Worm (Caenorhabditis elegans) whole organism, young adult: ENCODE data around the gene mnk-1.

Experiments used
- B0261.1 ChIP-seq: sonication (generic microtip); optimal IDR thresholded peaks from 2 replicates; lab custom pipeline; 2016; ENCODE audit warnings: mild to moderate bottlenecking, missing genetic modification characterization, moderate library complexity, missing compliant biosample characterization
- C06A6.2 ChIP-seq: fragments of 200-800 bp; sonication (Bioruptor generic); conservative IDR thresholded peaks from 2 replicates; pipeline ENCODE4 v1.3.6; 2022; ENCODE audit warnings: missing genetic modification characterization, missing compliant biosample characterization
- F10E7.11 ChIP-seq: sonication (generic microtip); optimal IDR thresholded peaks from 2 replicates; lab custom pipeline; 2017; ENCODE audit warnings: mild to moderate bottlenecking, missing genetic modification characterization, moderate library complexity, missing compliant biosample characterization
- F39B2.1 ChIP-seq: fragments of 200-800 bp; sonication (Bioruptor generic); IDR thresholded peaks from 2 replicates; pipeline ENCODE4 v1.3.6; 2022; ENCODE audit warnings: missing genetic modification reagents, missing genetic modification characterization, missing compliant biosample characterization
- F57C9.4 ChIP-seq: sonication (generic microtip); optimal IDR thresholded peaks from 2 replicates; lab custom pipeline; 2017; ENCODE audit warnings: mild to moderate bottlenecking, missing genetic modification characterization, missing compliant biosample characterization
- K11D2.4 ChIP-seq: fragments of 200-800 bp; sonication (Bioruptor generic); IDR thresholded peaks from 2 replicates; pipeline ENCODE4 v1.3.6; 2022; ENCODE audit warnings: missing genetic modification reagents, missing genetic modification characterization, missing compliant biosample characterization
- K12H6.12 ChIP-seq: fragments of 200-800 bp; sonication (Bioruptor generic); optimal IDR thresholded peaks from 2 replicates; lab custom pipeline; 2018; ENCODE audit warnings: mild to moderate bottlenecking, missing genetic modification characterization, missing compliant biosample characterization
- T26A5.8 ChIP-seq: sonication (generic microtip); optimal IDR thresholded peaks from 2 replicates; lab custom pipeline; 2016; ENCODE audit warnings: missing genetic modification characterization, missing compliant biosample characterization
- Y53G8AR.9 ChIP-seq: fragments of 200-800 bp; sonication (Bioruptor generic); conservative IDR thresholded peaks from 2 replicates; pipeline ENCODE4 v1.3.6; 2022; ENCODE audit warnings: missing genetic modification reagents, missing genetic modification characterization, missing compliant biosample characterization
- Y56A3A.18 ChIP-seq: fragments of 200-800 bp; sonication (Bioruptor generic); IDR thresholded peaks from 2 replicates; pipeline ENCODE4 v1.3.6; 2022; ENCODE audit warnings: missing genetic modification reagents, missing genetic modification characterization, missing compliant biosample characterization
- Y79H2A.3 ChIP-seq: fragments of 200-800 bp; sonication (Bioruptor generic); conservative IDR thresholded peaks from 2 replicates; pipeline ENCODE4 v1.3.6; 2022; ENCODE audit warnings: missing genetic modification reagents, missing genetic modification characterization, missing compliant biosample characterization
- ama-1 ChIP-seq, 3 experiments: fragments of 150-350 bp in 1 of 3; sonication (generic microtip) in 2 of 3; optimal IDR thresholded peaks; 2 replicates each; lab custom pipeline; 2014 to 2018; ENCODE audit warnings: missing biosample characterization in 2 of 3, missing genetic modification characterization in 2 of 3, missing genetic modification reagents in 2 of 3
- aptf-3 ChIP-seq: fragments of 200-800 bp; sonication (Bioruptor generic); IDR thresholded peaks from 2 replicates; pipeline ENCODE4 v1.3.6; 2022; ENCODE audit warnings: missing genetic modification characterization, missing compliant biosample characterization
- atf-7 ChIP-seq: sonication (generic microtip); optimal IDR thresholded peaks from 2 replicates; lab custom pipeline; 2017; ENCODE audit warnings: mild to moderate bottlenecking, missing genetic modification characterization, missing compliant biosample characterization
- attf-5 ChIP-seq: fragments of 200-800 bp; sonication (Bioruptor generic); optimal IDR thresholded peaks from 2 replicates; lab custom pipeline; 2018; ENCODE audit warnings: mild to moderate bottlenecking, missing genetic modification characterization, missing compliant biosample characterization
- bed-2 ChIP-seq: fragments of 200-800 bp; sonication (Bioruptor generic); IDR thresholded peaks from 2 replicates; pipeline ENCODE4 v1.3.6; 2022; ENCODE audit warnings: missing genetic modification reagents, missing genetic modification characterization, missing compliant biosample characterization
- cebp-2 ChIP-seq: fragments of 200-800 bp; sonication (Bioruptor generic); IDR thresholded peaks from 2 replicates; pipeline ENCODE4 v1.3.6; 2022; ENCODE audit warnings: missing genetic modification characterization, missing compliant biosample characterization
- ceh-100 ChIP-seq: fragments of 200-800 bp; sonication (Bioruptor generic); IDR thresholded peaks from 2 replicates; pipeline ENCODE4 v1.3.6; 2022; ENCODE audit warnings: missing genetic modification reagents, missing genetic modification characterization, missing compliant biosample characterization
- ceh-27 ChIP-seq: fragments of 200-800 bp; sonication (Bioruptor generic); optimal IDR thresholded peaks from 2 replicates; lab custom pipeline; 2018; ENCODE audit warnings: mild to moderate bottlenecking, missing genetic modification characterization, moderate library complexity, missing compliant biosample characterization
- ceh-40 ChIP-seq: fragments of 200-800 bp; sonication (Bioruptor generic); IDR thresholded peaks from 2 replicates; pipeline ENCODE4 v1.3.6; 2022; ENCODE audit warnings: missing genetic modification characterization, missing compliant biosample characterization
- ceh-58 ChIP-seq: fragments of 200-800 bp; sonication (Bioruptor generic); IDR thresholded peaks from 2 replicates; pipeline ENCODE4 v1.3.6; 2022; ENCODE audit warnings: missing genetic modification characterization, missing compliant biosample characterization
- chd-7 ChIP-seq: sonication (generic microtip); optimal IDR thresholded peaks from 2 replicates; lab custom pipeline; 2016; ENCODE audit warnings: mild to moderate bottlenecking, missing genetic modification characterization, moderate library complexity, missing compliant biosample characterization
- dpff-1 ChIP-seq: sonication (generic microtip); optimal IDR thresholded peaks from 2 replicates; lab custom pipeline; 2017; ENCODE audit warnings: mild to moderate bottlenecking, missing genetic modification characterization, missing compliant biosample characterization
- dpl-1 ChIP-seq: fragments of 150-350 bp; optimal IDR thresholded peaks from 2 replicates; lab custom pipeline; 2014; ENCODE audit warnings: missing biosample characterization, missing genetic modification reagents, missing genetic modification characterization
- egl-18 ChIP-seq: fragments of 200-800 bp; sonication (Bioruptor generic); IDR thresholded peaks from 2 replicates; pipeline ENCODE4 v1.3.6; 2022; ENCODE audit warnings: missing genetic modification reagents, missing genetic modification characterization, missing compliant biosample characterization
- egl-44 ChIP-seq: fragments of 200-800 bp; sonication (Bioruptor generic); IDR thresholded peaks from 2 replicates; pipeline ENCODE4 v1.3.6; 2022; ENCODE audit warnings: missing genetic modification reagents, missing genetic modification characterization, missing compliant biosample characterization
- egrh-3 ChIP-seq: fragments of 200-800 bp; sonication (Bioruptor generic); IDR thresholded peaks from 2 replicates; pipeline ENCODE4 v1.3.6; 2022; ENCODE audit warnings: missing genetic modification reagents, missing genetic modification characterization, missing compliant biosample characterization
- him-1 ChIP-seq: sonication (generic microtip); optimal IDR thresholded peaks from 2 replicates; lab custom pipeline; 2016; ENCODE audit warnings: missing genotype, missing genetic modification reagents, missing genetic modification characterization, missing compliant biosample characterization
- hmg-20 ChIP-seq: fragments of 200-800 bp; sonication (Bioruptor generic); IDR thresholded peaks from 2 replicates; pipeline ENCODE4 v1.3.6; 2022; ENCODE audit warnings: missing genetic modification reagents, missing genetic modification characterization, missing compliant biosample characterization
- hrde-1 ChIP-seq: sonication (generic microtip); optimal IDR thresholded peaks from 2 replicates; lab custom pipeline; 2016; ENCODE audit warnings: missing genetic modification characterization, mild to moderate bottlenecking, missing compliant biosample characterization, moderate library complexity, missing genotype, missing genetic modification reagents, borderline replicate concordance
- hsf-1 ChIP-seq: fragments of 200-800 bp; sonication (Bioruptor generic); IDR thresholded peaks from 2 replicates; pipeline ENCODE4 v1.3.6; 2022; ENCODE audit warnings: missing genetic modification reagents, missing genetic modification characterization, missing compliant biosample characterization
- lin-40 ChIP-seq: sonication (generic microtip); optimal IDR thresholded peaks from 2 replicates; lab custom pipeline; 2016; ENCODE audit warnings: missing genetic modification characterization, mild to moderate bottlenecking, missing compliant biosample characterization, missing genotype, missing genetic modification reagents
- lin-54 ChIP-seq: fragments of 200-800 bp; sonication (Bioruptor generic); optimal IDR thresholded peaks from 2 replicates; lab custom pipeline; 2018; ENCODE audit warnings: mild to moderate bottlenecking, missing genetic modification characterization, missing compliant biosample characterization
- lsl-1 ChIP-seq: fragments of 200-800 bp; sonication (Bioruptor generic); optimal IDR thresholded peaks from 2 replicates; lab custom pipeline; 2018; ENCODE audit warnings: mild to moderate bottlenecking, missing genetic modification characterization, moderate library complexity, missing compliant biosample characterization
- madf-10 ChIP-seq: sonication (generic microtip); optimal IDR thresholded peaks from 2 replicates; lab custom pipeline; 2016; ENCODE audit warnings: mild to moderate bottlenecking, missing genetic modification characterization, missing compliant biosample characterization
- madf-3 ChIP-seq: fragments of 200-800 bp; sonication (Bioruptor generic); IDR thresholded peaks from 2 replicates; pipeline ENCODE4 v1.3.6; 2022; ENCODE audit warnings: missing genetic modification reagents, missing genetic modification characterization, missing compliant biosample characterization
- madf-6 ChIP-seq: fragments of 200-800 bp; sonication (Bioruptor generic); IDR thresholded peaks from 2 replicates; pipeline ENCODE4 v1.3.6; 2022; ENCODE audit warnings: missing genetic modification reagents, missing genetic modification characterization, missing compliant biosample characterization
- mcd-1 ChIP-seq: fragments of 200-800 bp; sonication (Bioruptor generic); IDR thresholded peaks from 2 replicates; pipeline ENCODE4 v1.3.6; 2022; ENCODE audit warnings: missing genetic modification reagents, missing genetic modification characterization, missing compliant biosample characterization
- mel-28 ChIP-seq: sonication (generic microtip); optimal IDR thresholded peaks from 2 replicates; lab custom pipeline; 2016; ENCODE audit warnings: borderline replicate concordance, mild to moderate bottlenecking, missing genetic modification characterization, missing compliant biosample characterization
- nhr-179 ChIP-seq: sonication (generic microtip); optimal IDR thresholded peaks from 2 replicates; lab custom pipeline; 2016; ENCODE audit warnings: mild to moderate bottlenecking, missing genetic modification characterization, missing compliant biosample characterization
- nhr-27 ChIP-seq: fragments of 200-800 bp; sonication (Bioruptor generic); optimal IDR thresholded peaks from 2 replicates; lab custom pipeline; 2018; ENCODE audit warnings: mild to moderate bottlenecking, missing genetic modification characterization, moderate library complexity, missing compliant biosample characterization
- rcor-1 ChIP-seq: fragments of 200-800 bp; sonication (Bioruptor generic); IDR thresholded peaks from 2 replicates; pipeline ENCODE4 v1.3.6; 2022; ENCODE audit warnings: missing genetic modification reagents, missing genetic modification characterization, missing compliant biosample characterization
- repo-1 ChIP-seq: sonication (generic microtip); optimal IDR thresholded peaks from 2 replicates; lab custom pipeline; 2017; ENCODE audit warnings: mild to moderate bottlenecking, missing genetic modification characterization, missing compliant biosample characterization
- snpc-1.3 ChIP-seq: sonication (generic microtip); optimal IDR thresholded peaks from 2 replicates; lab custom pipeline; 2017; ENCODE audit warnings: missing genetic modification characterization, mild to moderate bottlenecking, missing compliant biosample characterization, antibody characterized with exemption, moderate library complexity, missing genotype, missing genetic modification reagents; ENCODE audit not compliant: insufficient read depth
- unc-130 ChIP-seq: sonication (generic microtip); optimal IDR thresholded peaks from 2 replicates; lab custom pipeline; 2016; ENCODE audit warnings: missing genetic modification reagents, missing genetic modification characterization, missing compliant biosample characterization
- zfh-2 ChIP-seq: fragments of 200-800 bp; sonication (Bioruptor generic); conservative IDR thresholded peaks from 2 replicates; pipeline ENCODE4 v1.3.6; 2022; ENCODE audit warnings: missing genetic modification reagents, missing genetic modification characterization, missing compliant biosample characterization
- ztf-18 ChIP-seq: sonication (generic microtip); optimal IDR thresholded peaks from 2 replicates; lab custom pipeline; 2016; ENCODE audit warnings: missing genotype, mild to moderate bottlenecking, missing genetic modification characterization, missing compliant biosample characterization
- ztf-6 ChIP-seq: fragments of 200-800 bp; sonication (Bioruptor generic); IDR thresholded peaks from 2 replicates; pipeline ENCODE4 v1.3.6; 2022; ENCODE audit warnings: missing genetic modification reagents, missing genetic modification characterization, missing compliant biosample characterization

mnk-1 gene

ce11 chrII:10563368-10563767 lies 8.5 kb upstream of the mnk-1 start, which contains the start of gene cdc-48.1 (continued):
- peak; percentile 94 for TF ChIP-seq ceh-40 (GFP tag; lab: Robert Waterston, UW)
- TF ChIP-seq hmg-20 (GFP tag; lab: Robert Waterston, UW), result peak; percentile 95
- peak; percentile 85 for TF ChIP-seq nhr-27 (tag; lab: Kevin White, UChicago)
- no peak for TF ChIP-seq zfh-2 (GFP tag; lab: Robert Waterston, UW)
- TF ChIP-seq mel-28 (tag; lab: Kevin White, UChicago), result peak; percentile 82
- TF ChIP-seq T26A5.8 (tag; lab: Kevin White, UChicago), result peak; percentile 56
- TF ChIP-seq K11D2.4 (GFP tag; lab: Robert Waterston, UW), result peak; percentile 100
- TF ChIP-seq F39B2.1 (GFP tag; lab: Robert Waterston, UW), result peak; percentile 94
- TF ChIP-seq aptf-3 (GFP tag; lab: Robert Waterston, UW), result 0 out of 2 replicates have a peak, but pooled peaks have one; percentile 69
- TF ChIP-seq dpl-1 (GFP tag; lab: Kevin White, UChicago), result peak; percentile 100
- TF ChIP-seq B0261.1, result peak; percentile 48
- TF ChIP-seq egl-44 (GFP tag; lab: Robert Waterston, UW), result peak; percentile 98
- TF ChIP-seq lin-54 (GFP tag; lab: Kevin White, UChicago), result peak; percentile 100
- TF ChIP-seq Y79H2A.3 (GFP tag; lab: Robert Waterston, UW), result peak; percentile 96
- peak; percentile 99 for TF ChIP-seq rcor-1
- peak; percentile 89 for TF ChIP-seq ztf-18 (tag; lab: Kevin White, UChicago)
- TF ChIP-seq him-1 (tag; lab: Kevin White, UChicago), result peak; percentile 97
- peak; percentile 100 for TF ChIP-seq ceh-27 (GFP tag; lab: Kevin White, UChicago)
- peak; percentile 99 for TF ChIP-seq lin-40 (tag; lab: Kevin White, UChicago)
- TF ChIP-seq Y53G8AR.9 (GFP tag; lab: Robert Waterston, UW), result peak; percentile 100
- peak; percentile 97 for TF ChIP-seq madf-10
- TF ChIP-seq repo-1 (tag; lab: Kevin White, UChicago), result peak; percentile 98
- peak; percentile 96 for TF ChIP-seq hrde-1 (tag; lab: Kevin White, UChicago)
- peak; percentile 99 for TF ChIP-seq madf-6
- TF ChIP-seq chd-7 (tag; lab: Kevin White, UChicago), result peak; percentile 99
- peak; percentile 91; the same call in 1 of the 2 replicates for TF ChIP-seq cebp-2 (GFP tag; lab: Robert Waterston, UW)
- TF ChIP-seq atf-7 (tag; lab: Kevin White, UChicago), result peak; percentile 99
- peak; percentile 100 for TF ChIP-seq attf-5 (GFP tag; lab: Kevin White, UChicago)
- TF ChIP-seq ceh-100, result peak; percentile 94
- TF ChIP-seq K12H6.12 (tag; lab: Kevin White, UChicago), result peak; percentile 100
- TF ChIP-seq F10E7.11, result peak; percentile 87
- TF ChIP-seq unc-130, result peak; percentile 98
- TF ChIP-seq lsl-1 (GFP tag; lab: Kevin White, UChicago), result peak; percentile 96
- TF ChIP-seq egrh-3 (GFP tag; lab: Robert Waterston, UW), result peak; percentile 64; the same call in 1 of the 2 replicates
- TF ChIP-seq mcd-1 (GFP tag; lab: Robert Waterston, UW), result peak; percentile 100
- 0 out of 2 replicates have a peak, but pooled peaks have one; percentile 88 for TF ChIP-seq ceh-58 (GFP tag; lab: Robert Waterston, UW)
- TF ChIP-seq bed-2 (GFP tag; lab: Robert Waterston, UW), result peak; percentile 95
- TF ChIP-seq egl-18 (GFP tag; lab: Robert Waterston, UW), result peak; percentile 99
- TF ChIP-seq F57C9.4 (tag; lab: Kevin White, UChicago), result peak; percentile 93
- peak; percentile 99 for TF ChIP-seq ztf-6 (GFP tag; lab: Robert Waterston, UW)
- TF ChIP-seq dpff-1, result peak; percentile 11
- TF ChIP-seq Y56A3A.18, result peak; percentile 97
- TF ChIP-seq hsf-1 (GFP tag; lab: Robert Waterston, UW), result peak; percentile 94
- no peak for TF ChIP-seq nhr-179 (tag; lab: Kevin White, UChicago)
- TF ChIP-seq snpc-1.3 (tag; lab: Kevin White, UChicago), result peak; percentile 98
- TF ChIP-seq madf-3 (GFP tag; lab: Robert Waterston, UW), result peak; percentile 98
- TF ChIP-seq C06A6.2 (GFP tag; lab: Robert Waterston, UW), result peak; percentile 98
- TF ChIP-seq ama-1 (optimal IDR thresholded peaks at IDR 0.05; lab: Kevin White, UChicago), result no peak
- peak; percentile 76 to 79 for TF ChIP-seq ama-1 (GFP tag; optimal IDR thresholded peaks at IDR 0.05; lab: Kevin White, UChicago)
